Worm (Caenorhabditis elegans): ENCODE measurements around the gene clec-204.

clec-204 gene

ce11 chrV:1725353-1725752 lies 31.6 kb upstream of the clec-204 start, which contains the start of gene sri-27:
TSS of gene sri-27 (plus strand) at chrV:1725653.
- no peak for TF ChIP-seq C34F6.9 (tag; optimal IDR thresholded peaks at IDR 0.05)
- TF ChIP-seq blmp-1 (tag; optimal IDR thresholded peaks at IDR 0.05; ENCODE audit: insufficient read depth) = no peak
- no peak for TF ChIP-seq ZK546.5 (tag; optimal IDR thresholded peaks at IDR 0.05)
- no peak for TF ChIP-seq nhr-25 (tag; optimal IDR thresholded peaks at IDR 0.05)
- no peak for TF ChIP-seq sma-3 (GFP tag; optimal IDR thresholded peaks at IDR 0.05)
- no peak for TF ChIP-seq ztf-4 (tag; optimal IDR thresholded peaks at IDR 0.05)
- no peak for TF ChIP-seq Y55F3AM.14 (GFP tag; optimal IDR thresholded peaks at IDR 0.05)
- TF ChIP-seq ztf-1 (GFP tag; conservative IDR thresholded peaks at IDR 0.05) = no peak
- TF ChIP-seq skn-1 (tag; optimal IDR thresholded peaks at IDR 0.05) = no peak
- no peak for TF ChIP-seq dmd-4 (tag; optimal IDR thresholded peaks at IDR 0.05)
- TF ChIP-seq nhr-237 (tag; optimal IDR thresholded peaks at IDR 0.05) = no peak
- TF ChIP-seq nhr-11 (tag; optimal IDR thresholded peaks at IDR 0.05) = no peak
- no peak for TF ChIP-seq gmeb-1 (tag; optimal IDR thresholded peaks at IDR 0.05)
- no peak for TF ChIP-seq nhr-23 (tag; optimal IDR thresholded peaks at IDR 0.05)

ce11 chrV:1731918-1732317 lies 25.0 kb upstream of the clec-204 start, which contains the start of gene gst-21:
TSS of gene gst-21 (minus strand) at chrV:1732018.
- TF ChIP-seq egl-27 (tag; optimal IDR thresholded peaks at IDR 0.05) (no peak), ceh-16 (tag; optimal IDR thresholded peaks at IDR 0.05) (no peak), nhr-12 (tag; optimal IDR thresholded peaks at IDR 0.05) (no peak), nhr-10 (tag; optimal IDR thresholded peaks at IDR 0.05) (no peak), sma-9 (GFP tag; optimal IDR thresholded peaks at IDR 0.05) (no peak), sma-9 (tag; optimal IDR thresholded peaks at IDR 0.05) (no peak), zag-1 (tag; optimal IDR thresholded peaks at IDR 0.05) (no peak)

ce11 chrV:1734569-1734968 lies 22.4 kb upstream of the clec-204 start, which contains the start of gene str-160:
TSS of gene str-160 (plus strand) at chrV:1734869.
- TF ChIP-seq unc-62 (GFP tag; optimal IDR thresholded peaks at IDR 0.05) = no peak
- no peak for TF ChIP-seq ztf-1 (GFP tag; conservative IDR thresholded peaks at IDR 0.05)

- TF ChIP-seq unc-62 (GFP tag; optimal IDR thresholded peaks at IDR 0.05) (no peak), nhr-21 (tag; optimal IDR thresholded peaks at IDR 0.05) (no peak)
Observed at ce11 chrV:1741074-1741473, 15.9 kb upstream of the clec-204 start, which contains the start of gene srab-25. TSS of gene srab-25 (minus strand) at chrV:1741174.

ce11 chrV:1743205-1743870 lies 13.6 kb upstream of the clec-204 start, which contains the start of gene nhr-256:
TSS of gene nhr-256 (plus strand) at chrV:1743771.
- no peak for TF ChIP-seq dmd-4 (tag; optimal IDR thresholded peaks at IDR 0.05)
- no peak for TF ChIP-seq ZK546.5 (tag; optimal IDR thresholded peaks at IDR 0.05)
- TF ChIP-seq lsy-2 (tag; optimal IDR thresholded peaks at IDR 0.05) = no peak
- TF ChIP-seq peb-1 (tag; optimal IDR thresholded peaks at IDR 0.05) = no peak
- peak; percentile 78 for TF ChIP-seq crh-2 (tag; optimal IDR thresholded peaks at IDR 0.05)
- no peak for TF ChIP-seq unc-39 (tag; optimal IDR thresholded peaks at IDR 0.05)
- no peak for TF ChIP-seq nhr-11 (tag; optimal IDR thresholded peaks at IDR 0.05)
- no peak for TF ChIP-seq ztf-4 (tag; optimal IDR thresholded peaks at IDR 0.05)
- TF ChIP-seq lin-13 (GFP tag; optimal IDR thresholded peaks at IDR 0.05) = peak; percentile 44
- TF ChIP-seq lin-11 (tag; optimal IDR thresholded peaks at IDR 0.05) = no peak
- no peak for TF ChIP-seq alr-1 (tag; optimal IDR thresholded peaks at IDR 0.05)
- no peak for TF ChIP-seq aly-2 (tag; optimal IDR thresholded peaks at IDR 0.05)
- TF ChIP-seq sem-4 (tag; optimal IDR thresholded peaks at IDR 0.05) = peak; percentile 22
- peak; percentile 69 for TF ChIP-seq nhr-129 (tag; optimal IDR thresholded peaks at IDR 0.05)
- TF ChIP-seq gmeb-1 (tag; optimal IDR thresholded peaks at IDR 0.05) = peak; percentile 64
- peak; percentile 87 for TF ChIP-seq fos-1 (tag; optimal IDR thresholded peaks at IDR 0.05)
- peak; percentile 18 for TF ChIP-seq snpc-4 (tag; optimal IDR thresholded peaks at IDR 0.05)
- peak; percentile 64 for TF ChIP-seq sma-3 (GFP tag; optimal IDR thresholded peaks at IDR 0.05)
- TF ChIP-seq R02D3.7 (tag; optimal IDR thresholded peaks at IDR 0.05) = no peak
- TF ChIP-seq F13H6.1 (tag; optimal IDR thresholded peaks at IDR 0.05) = peak; percentile 79
- TF ChIP-seq blmp-1 (tag; optimal IDR thresholded peaks at IDR 0.05; ENCODE audit: insufficient read depth) = peak; percentile 84
- TF ChIP-seq ama-1 (optimal IDR thresholded peaks at IDR 0.05) = no peak
- peak; percentile 73 for TF ChIP-seq C34F6.9 (tag; optimal IDR thresholded peaks at IDR 0.05)
- TF ChIP-seq skn-1 (tag; optimal IDR thresholded peaks at IDR 0.05) = no peak
- no peak for TF ChIP-seq elt-3 (tag; optimal IDR thresholded peaks at IDR 0.05)
- TF ChIP-seq unc-62 (GFP tag; optimal IDR thresholded peaks at IDR 0.05) = no peak
- no peak for TF ChIP-seq ceh-16 (tag; optimal IDR thresholded peaks at IDR 0.05)
- peak; percentile 52 for TF ChIP-seq egl-27 (tag; optimal IDR thresholded peaks at IDR 0.05)
- TF ChIP-seq mdl-1 (tag; optimal IDR thresholded peaks at IDR 0.05) = peak in 1 of 2 experiments; percentile 40
- no peak for TF ChIP-seq nhr-23 (tag; optimal IDR thresholded peaks at IDR 0.05)
- TF ChIP-seq ztf-11 (tag; optimal IDR thresholded peaks at IDR 0.05) = no peak
- TF ChIP-seq zag-1 (tag; optimal IDR thresholded peaks at IDR 0.05) = no peak
- TF ChIP-seq lin-39 (tag; optimal IDR thresholded peaks at IDR 0.05) = no peak
- no peak for TF ChIP-seq mbf-1 (tag; optimal IDR thresholded peaks at IDR 0.05)
- no peak for TF ChIP-seq nhr-12 (tag; optimal IDR thresholded peaks at IDR 0.05)
- no peak for TF ChIP-seq ceh-82 (tag; optimal IDR thresholded peaks at IDR 0.05)

Measured in whole organism, L2 larva.